Worm (Caenorhabditis elegans) whole organism, late embryonic: ENCODE data around the gene W07G4.1.

Experiments
- Y22D7AL.16 ChIP-seq: sonication (generic microtip); optimal IDR thresholded peaks from 2 replicates; lab custom pipeline; 2016; ENCODE audit warnings: missing genetic modification characterization, missing compliant biosample characterization
- ama-1 ChIP-seq: fragments of 150-350 bp; optimal IDR thresholded peaks from 2 replicates; lab custom pipeline; 2014
- ceh-22 ChIP-seq: sonication (generic microtip); optimal IDR thresholded peaks from 2 replicates; lab custom pipeline; 2017; ENCODE audit warnings: missing biosample characterization, missing genetic modification characterization
- ceh-30 ChIP-seq: fragments of 150-350 bp; optimal IDR thresholded peaks from 2 replicates; lab custom pipeline; 2014; ENCODE audit warnings: missing biosample characterization, missing genetic modification characterization
- fax-1 ChIP-seq: sonication (generic microtip); optimal IDR thresholded peaks from 2 replicates; lab custom pipeline; 2016; ENCODE audit warnings: missing genotype, missing genetic modification characterization, missing compliant biosample characterization
- nhr-11 ChIP-seq: fragments of 150-350 bp; optimal IDR thresholded peaks from 2 replicates; lab custom pipeline; 2014; ENCODE audit warnings: missing biosample characterization, missing genetic modification characterization
- pha-4 ChIP-seq: fragments of 150-350 bp; optimal IDR thresholded peaks from 2 replicates; lab custom pipeline; 2018; ENCODE audit warnings: missing biosample characterization, missing genetic modification reagents, missing genetic modification characterization
- pqm-1 ChIP-seq: sonication (generic microtip); optimal IDR thresholded peaks from 2 replicates; lab custom pipeline; 2016; ENCODE audit warnings: missing genetic modification characterization, missing compliant biosample characterization

DNA sequence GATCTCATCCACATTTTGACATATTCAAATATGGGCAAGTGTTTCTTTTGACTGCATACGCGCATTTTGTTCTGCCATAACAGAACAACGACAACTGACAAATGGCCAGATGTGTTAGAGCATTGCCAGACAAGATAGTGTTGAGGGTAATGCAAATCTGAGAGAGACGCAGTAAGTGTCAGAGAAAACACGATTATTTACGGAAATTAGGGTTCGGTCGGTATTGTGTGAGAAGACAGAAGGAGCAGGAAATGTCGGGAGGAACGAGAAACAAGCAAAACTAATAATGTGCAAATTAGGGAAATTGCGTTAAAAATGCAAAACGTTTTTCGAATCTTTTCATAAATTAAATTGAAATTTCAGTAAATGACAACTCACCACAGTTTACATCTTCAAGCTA, 8.8 kb upstream of the W07G4.1 start:
- TF ChIP-seq fax-1, result no peak
- no peak for TF ChIP-seq ceh-30 (tag; lab: Kevin White, UChicago)
- no peak for TF ChIP-seq ceh-22 (tag; lab: Kevin White, UChicago)
- TF ChIP-seq pha-4 (tag; lab: Kevin White, UChicago), result no peak
- no peak for TF ChIP-seq ama-1
- no peak for TF ChIP-seq Y22D7AL.16 (tag; lab: Kevin White, UChicago)
- no peak for TF ChIP-seq nhr-11 (tag; lab: Kevin White, UChicago)
- TF ChIP-seq pqm-1, result no peak
